Worm (Caenorhabditis elegans) whole organism, L1 larva: ENCODE data around the gene Y119D3B.12.
A peak's percentile ranks its signal among the peaks of the same experiment; 100 is the strongest.

Experiments used
- C16A3.4 ChIP-seq: fragments of 150-350 bp; optimal IDR thresholded peaks from 2 replicates; lab custom pipeline; 2014; ENCODE audit warnings: missing biosample characterization, missing genetic modification characterization
- C34B4.2 ChIP-seq: sonication (generic microtip); optimal IDR thresholded peaks from 2 replicates; lab custom pipeline; 2017; ENCODE audit warnings: mild to moderate bottlenecking, missing genetic modification characterization, missing compliant biosample characterization
- Y116A8C.19 ChIP-seq: sonication (generic microtip); optimal IDR thresholded peaks from 2 replicates; lab custom pipeline; 2016; ENCODE audit warnings: missing compliant biosample characterization, missing genetic modification characterization, borderline replicate concordance
- aha-1 ChIP-seq: fragments of 150-350 bp; optimal IDR thresholded peaks from 2 replicates; lab custom pipeline; 2014; ENCODE audit warnings: missing biosample characterization, missing genetic modification characterization
- alr-1 ChIP-seq: fragments of 200-800 bp; sonication (Bioruptor generic); optimal IDR thresholded peaks from 2 replicates; lab custom pipeline; 2018; ENCODE audit warnings: borderline replicate concordance, mild to moderate bottlenecking, missing genetic modification characterization, missing compliant biosample characterization
- aly-2 ChIP-seq: fragments of 150-350 bp; optimal IDR thresholded peaks from 2 replicates; lab custom pipeline; 2014; ENCODE audit warnings: missing biosample characterization, missing genetic modification characterization
- blmp-1 ChIP-seq: fragments of 150-350 bp; optimal IDR thresholded peaks from 2 replicates; lab custom pipeline; 2014; ENCODE audit warnings: missing biosample characterization, missing genetic modification characterization
- ceh-8 ChIP-seq: fragments of 200-800 bp; sonication (Bioruptor generic); optimal IDR thresholded peaks from 2 replicates; lab custom pipeline; 2018; ENCODE audit warnings: mild to moderate bottlenecking, missing genetic modification characterization, moderate library complexity, missing compliant biosample characterization
- ceh-82 ChIP-seq, 3 experiments: fragments of 150-350 bp in 1 of 3; sonication (generic microtip) in 2 of 3; optimal IDR thresholded peaks; 2 replicates each; lab custom pipeline; 2014 to 2017; ENCODE audit warnings: missing biosample characterization in 3 of 3, missing genetic modification characterization in 3 of 3
- ceh-88 ChIP-seq: fragments of 200-800 bp; sonication (Bioruptor generic); IDR thresholded peaks from 2 replicates; pipeline ENCODE4 v1.3.6; 2022; ENCODE audit warnings: missing genetic modification characterization, missing compliant biosample characterization
- ceh-90 ChIP-seq: sonication (generic microtip); optimal IDR thresholded peaks from 2 replicates; lab custom pipeline; 2016; ENCODE audit warnings: missing genetic modification characterization, missing compliant biosample characterization
- ces-1 ChIP-seq: fragments of 150-350 bp; optimal IDR thresholded peaks from 2 replicates; lab custom pipeline; 2014; ENCODE audit warnings: missing biosample characterization, missing genetic modification reagents, missing genetic modification characterization
- efl-1 ChIP-seq, 4 experiments: fragments of 150-350 bp; optimal IDR thresholded peaks in 3 of 4; peaks in 1 of 4; 1 replicate in 1 of 4; 2 replicates in 3 of 4; lab custom pipeline; 2014; ENCODE audit warnings: missing biosample characterization in 2 of 4, missing genetic modification characterization in 2 of 4, missing genetic modification reagents in 2 of 4
- efl-3 ChIP-seq: fragments of 200-800 bp; sonication (Bioruptor generic); optimal IDR thresholded peaks from 2 replicates; lab custom pipeline; 2018; ENCODE audit warnings: mild to moderate bottlenecking, missing genetic modification characterization, missing compliant biosample characterization
- egl-13 ChIP-seq: sonication (generic microtip); optimal IDR thresholded peaks from 2 replicates; lab custom pipeline; 2016; ENCODE audit warnings: missing genotype, missing genetic modification reagents, missing genetic modification characterization, missing compliant biosample characterization
- elt-2 ChIP-seq: sonication (generic microtip); optimal IDR thresholded peaks from 2 replicates; lab custom pipeline; 2016; ENCODE audit warnings: missing genetic modification characterization, mild to moderate bottlenecking, inconsistent platforms, missing compliant biosample characterization, missing genetic modification reagents
- ets-5 ChIP-seq: fragments of 200-800 bp; sonication (Bioruptor generic); IDR thresholded peaks from 2 replicates; pipeline ENCODE4 v1.3.6; 2022; ENCODE audit warnings: missing genetic modification characterization, missing compliant biosample characterization
- fkh-4 ChIP-seq: sonication (generic microtip); optimal IDR thresholded peaks from 2 replicates; lab custom pipeline; 2016; ENCODE audit warnings: missing compliant biosample characterization, missing genetic modification characterization, borderline replicate concordance
- fos-1 ChIP-seq: fragments of 150-350 bp; optimal IDR thresholded peaks from 2 replicates; lab custom pipeline; 2014; ENCODE audit warnings: missing biosample characterization, missing genetic modification characterization
- hlh-17 ChIP-seq: fragments of 200-800 bp; sonication (Bioruptor generic); optimal IDR thresholded peaks from 2 replicates; lab custom pipeline; 2018; ENCODE audit warnings: missing genetic modification characterization, mild to moderate bottlenecking, missing compliant biosample characterization, moderate library complexity, borderline replicate concordance
- hlh-4 ChIP-seq: sonication (generic microtip); optimal IDR thresholded peaks from 2 replicates; lab custom pipeline; 2016; ENCODE audit warnings: mild to moderate bottlenecking, missing genetic modification characterization, missing compliant biosample characterization
- jun-1 ChIP-seq: fragments of 150-350 bp; optimal IDR thresholded peaks from 2 replicates; lab custom pipeline; 2014; ENCODE audit warnings: missing biosample characterization, missing genetic modification reagents, missing genetic modification characterization
- lin-14 ChIP-seq: fragments of 200-800 bp; sonication (Bioruptor generic); optimal IDR thresholded peaks from 2 replicates; lab custom pipeline; 2018; ENCODE audit warnings: mild to moderate bottlenecking, missing genetic modification characterization, moderate library complexity, missing compliant biosample characterization
- lin-15B ChIP-seq: fragments of 150-350 bp; sonication (generic microtip); optimal IDR thresholded peaks from 3 replicates; lab custom pipeline; 2014; ENCODE audit warnings: missing biosample characterization, missing genetic modification characterization
- lin-35 ChIP-seq, 2 experiments: fragments of 150-350 bp; optimal IDR thresholded peaks; 2 replicates each; lab custom pipeline; 2014; ENCODE audit warnings: missing biosample characterization in 2 of 2, missing genetic modification characterization in 2 of 2, missing genetic modification reagents in 2 of 2
- lir-3 ChIP-seq: sonication (generic microtip); optimal IDR thresholded peaks from 2 replicates; lab custom pipeline; 2016; ENCODE audit warnings: mild to moderate bottlenecking, missing genetic modification characterization, moderate library complexity, missing compliant biosample characterization; ENCODE audit not compliant: poor library complexity
- mdl-1 ChIP-seq, 2 experiments: fragments of 150-350 bp; optimal IDR thresholded peaks; 2 replicates each; lab custom pipeline; 2014 to 2017; ENCODE audit warnings: missing biosample characterization in 2 of 2, missing genetic modification characterization in 2 of 2, inconsistent platforms in 1 of 2
- mep-1 ChIP-seq: fragments of 150-350 bp; optimal IDR thresholded peaks from 2 replicates; lab custom pipeline; 2014; ENCODE audit warnings: missing biosample characterization, missing genetic modification characterization
- nhr-19 ChIP-seq: fragments of 200-800 bp; sonication (Bioruptor generic); conservative IDR thresholded peaks from 2 replicates; pipeline ENCODE4 v1.3.6; 2022; ENCODE audit warnings: missing genetic modification characterization, missing compliant biosample characterization
- nhr-20 ChIP-seq: sonication (generic microtip); optimal IDR thresholded peaks from 2 replicates; lab custom pipeline; 2016; ENCODE audit warnings: mild to moderate bottlenecking, missing genetic modification characterization, missing compliant biosample characterization
- nhr-237 ChIP-seq: fragments of 150-350 bp; optimal IDR thresholded peaks from 2 replicates; lab custom pipeline; 2014; ENCODE audit warnings: missing biosample characterization, missing genetic modification characterization
- nhr-28 ChIP-seq: fragments of 150-350 bp; optimal IDR thresholded peaks from 2 replicates; lab custom pipeline; 2014; ENCODE audit warnings: missing biosample characterization, missing genetic modification characterization
- nhr-47 ChIP-seq: sonication (generic microtip); optimal IDR thresholded peaks from 2 replicates; lab custom pipeline; 2016; ENCODE audit warnings: mild to moderate bottlenecking, missing genetic modification characterization, moderate library complexity, missing compliant biosample characterization
- nhr-77 ChIP-seq: fragments of 150-350 bp; optimal IDR thresholded peaks from 2 replicates; lab custom pipeline; 2014; ENCODE audit warnings: missing biosample characterization, missing genetic modification characterization
- nhr-84 ChIP-seq: sonication (generic microtip); optimal IDR thresholded peaks from 2 replicates; lab custom pipeline; 2017; ENCODE audit warnings: missing biosample characterization, missing genetic modification characterization
- nhr-85 ChIP-seq: sonication (generic microtip); peaks from one replicate; lab custom pipeline; 2016; ENCODE audit warnings: missing genetic modification characterization, inconsistent platforms, missing compliant biosample characterization
- pax-3 ChIP-seq: fragments of 200-800 bp; sonication (Bioruptor generic); optimal IDR thresholded peaks from 2 replicates; lab custom pipeline; 2018; ENCODE audit warnings: mild to moderate bottlenecking, missing genetic modification characterization, moderate library complexity, missing compliant biosample characterization
- pqm-1 ChIP-seq: sonication (generic microtip); optimal IDR thresholded peaks from 3 replicates; lab custom pipeline; 2017; ENCODE audit warnings: missing biosample characterization, missing genetic modification characterization
- rnt-1 ChIP-seq: sonication (generic microtip); optimal IDR thresholded peaks from 2 replicates; lab custom pipeline; 2016; ENCODE audit warnings: mild to moderate bottlenecking, missing genetic modification characterization, moderate library complexity, missing compliant biosample characterization
- skn-1 ChIP-seq: fragments of 150-350 bp; optimal IDR thresholded peaks from 2 replicates; lab custom pipeline; 2014; ENCODE audit warnings: missing biosample characterization, missing genetic modification characterization
- snu-23 ChIP-seq: sonication (generic microtip); optimal IDR thresholded peaks from 2 replicates; lab custom pipeline; 2016; ENCODE audit warnings: missing genetic modification characterization, missing compliant biosample characterization
- sox-4 ChIP-seq: sonication (generic microtip); optimal IDR thresholded peaks from 2 replicates; lab custom pipeline; 2016; ENCODE audit warnings: missing genetic modification characterization, missing compliant biosample characterization
- swsn-7 ChIP-seq: sonication (generic microtip); optimal IDR thresholded peaks from 2 replicates; lab custom pipeline; 2016; ENCODE audit warnings: missing genetic modification characterization, missing compliant biosample characterization
- unc-130 ChIP-seq: fragments of 150-350 bp; optimal IDR thresholded peaks from 2 replicates; lab custom pipeline; 2017; ENCODE audit warnings: missing biosample characterization, missing genetic modification characterization, inconsistent platforms
- unc-30 ChIP-seq: sonication (generic microtip); optimal IDR thresholded peaks from 2 replicates; lab custom pipeline; 2017; ENCODE audit warnings: missing biosample characterization, missing genetic modification characterization
- zag-1 ChIP-seq: fragments of 150-350 bp; optimal IDR thresholded peaks from 2 replicates; lab custom pipeline; 2014; ENCODE audit warnings: missing biosample characterization, missing genetic modification characterization
- zip-4 ChIP-seq: fragments of 200-800 bp; sonication (Bioruptor generic); optimal IDR thresholded peaks from 2 replicates; lab custom pipeline; 2018; ENCODE audit warnings: mild to moderate bottlenecking, missing genetic modification characterization, moderate library complexity, missing compliant biosample characterization
- ztf-4 ChIP-seq: fragments of 150-350 bp; optimal IDR thresholded peaks from 2 replicates; lab custom pipeline; 2014; ENCODE audit warnings: missing biosample characterization, missing genetic modification characterization

Gene Y119D3B.12

ce11 chrIII:1243199-1243598 is 40.9 kb downstream of the Y119D3B.12 start, which contains the start of gene fbxa-63 (continued):
- no peak for TF ChIP-seq nhr-237
- TF ChIP-seq lin-35 (GFP tag; optimal IDR thresholded peaks at IDR 0.05; lab: Kevin White, UChicago), result peak; percentile 26 to 47
- no peak for TF ChIP-seq Y116A8C.19
- no peak for TF ChIP-seq nhr-77
- peak; percentile 37 for TF ChIP-seq nhr-47 (tag; lab: Kevin White, UChicago)
- peak; percentile 10 for TF ChIP-seq swsn-7 (tag; lab: Kevin White, UChicago)
- TF ChIP-seq alr-1, result no peak
- no peak for TF ChIP-seq sox-4 (tag; lab: Kevin White, UChicago)
- TF ChIP-seq pqm-1 (tag; lab: Kevin White, UChicago), result no peak
- peak; percentile 61 for TF ChIP-seq lin-14 (GFP tag; lab: Kevin White, UChicago)
- TF ChIP-seq ces-1 (GFP tag; lab: Kevin White, UChicago), result no peak
- no peak for TF ChIP-seq egl-13 (tag; lab: Kevin White, UChicago)
- no peak for TF ChIP-seq blmp-1 (tag; lab: Kevin White, UChicago)
- TF ChIP-seq lin-15B (tag; lab: Kevin White, UChicago), result no peak
- no peak for TF ChIP-seq rnt-1 (tag; lab: Kevin White, UChicago)
- no peak for TF ChIP-seq nhr-85 (tag; lab: Kevin White, UChicago)

- TF ChIP-seq nhr-85 (tag; lab: Kevin White, UChicago), result peak; percentile 59
- TF ChIP-seq nhr-28 (tag; lab: Kevin White, UChicago), result no peak
These were observed 46.0 kb downstream of the Y119D3B.12 start for ce11 chrIII:1248335-1248734.

DNA sequence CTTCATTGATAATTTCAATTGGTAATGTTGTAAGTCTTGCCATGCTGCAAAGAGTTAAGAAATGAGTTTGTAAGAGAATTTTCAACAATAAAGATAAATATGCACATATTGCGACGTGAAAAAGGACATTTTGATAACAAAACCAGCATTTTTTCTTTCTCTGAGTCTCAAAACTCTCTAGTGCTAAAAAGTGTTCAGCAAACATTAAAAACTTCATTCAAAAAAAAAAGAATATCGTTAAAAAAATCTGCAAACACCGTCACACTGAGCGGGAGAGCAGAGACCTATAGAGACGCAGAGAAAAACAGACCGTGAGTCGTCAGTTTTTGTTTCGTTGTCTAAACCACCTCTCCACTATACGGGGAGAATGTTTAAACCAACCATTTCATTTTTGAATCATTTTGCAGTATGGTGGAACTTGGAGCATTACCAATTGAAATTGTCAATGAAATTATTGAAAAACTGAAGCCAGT is 46.8 kb downstream of the Y119D3B.12 start, which contains the start of the genes fbxa-76 and fbxa-77:
Gene fbxa-76 (minus strand): TSS at position 51 of the 473 bp plus-strand sequence.
Gene fbxa-77 (plus strand): TSS at position 365 of the 473 bp plus-strand sequence.
- no peak for TF ChIP-seq hlh-4 (tag; lab: Kevin White, UChicago)
- peak; percentile 33 for TF ChIP-seq lin-14 (GFP tag; lab: Kevin White, UChicago)
- no peak for TF ChIP-seq zip-4 (GFP tag; lab: Kevin White, UChicago)
- no peak for TF ChIP-seq unc-30 (tag; lab: Kevin White, UChicago)
- TF ChIP-seq elt-2, result peak; percentile 5
- peak in 1 of 2 experiments; percentile 6 for TF ChIP-seq mdl-1 (tag; optimal IDR thresholded peaks at IDR 0.05; lab: Kevin White, UChicago)
- TF ChIP-seq aha-1 (tag; lab: Kevin White, UChicago), result no peak
- no peak for TF ChIP-seq fkh-4 (tag; lab: Kevin White, UChicago)
- TF ChIP-seq swsn-7 (tag; lab: Kevin White, UChicago), result no peak
- TF ChIP-seq nhr-237, result no peak
- no peak for TF ChIP-seq aly-2 (tag; lab: Kevin White, UChicago)
- TF ChIP-seq lin-15B (tag; lab: Kevin White, UChicago), result no peak
- no peak for TF ChIP-seq pax-3
- TF ChIP-seq egl-13 (tag; lab: Kevin White, UChicago), result no peak
- TF ChIP-seq hlh-17 (GFP tag; lab: Kevin White, UChicago), result no peak
- TF ChIP-seq fos-1 (tag; lab: Kevin White, UChicago), result no peak
- no peak for TF ChIP-seq ceh-8 (GFP tag; lab: Kevin White, UChicago)
- TF ChIP-seq skn-1 (tag; lab: Kevin White, UChicago), result peak; percentile 43
- TF ChIP-seq ztf-4 (tag; lab: Kevin White, UChicago), result no peak
- TF ChIP-seq ets-5 (GFP tag; lab: Robert Waterston, UW), result no peak
- no peak for TF ChIP-seq nhr-84 (tag; lab: Kevin White, UChicago)
- no peak for TF ChIP-seq nhr-19
- TF ChIP-seq C34B4.2 (tag; lab: Kevin White, UChicago), result no peak
- peak; percentile 13 for TF ChIP-seq mep-1 (tag; lab: Kevin White, UChicago)
- TF ChIP-seq efl-3 (GFP tag; lab: Kevin White, UChicago), result no peak
- no peak for TF ChIP-seq Y116A8C.19
- peak; percentile 17 for TF ChIP-seq C16A3.4
- TF ChIP-seq efl-1 (optimal IDR thresholded peaks at IDR 0.05; lab: Kevin White, UChicago), result peak; percentile 57 to 67
- peak; percentile 41 to 84 for TF ChIP-seq efl-1 (GFP tag; optimal IDR thresholded peaks at IDR 0.05 in 1 of 2; lab: Kevin White, UChicago)
- TF ChIP-seq ceh-88 (GFP tag; lab: Robert Waterston, UW), result no peak
- no peak for TF ChIP-seq ceh-90 (tag; lab: Kevin White, UChicago)
- no peak for TF ChIP-seq lir-3
- no peak for TF ChIP-seq zag-1 (tag; lab: Kevin White, UChicago)
- TF ChIP-seq nhr-20 (tag; lab: Kevin White, UChicago), result peak; percentile 6
- TF ChIP-seq alr-1, result no peak
- no peak for TF ChIP-seq unc-130 (tag; lab: Kevin White, UChicago)
- peak; percentile 50 for TF ChIP-seq snu-23 (GFP tag; lab: Kevin White, UChicago)
- TF ChIP-seq jun-1, result no peak
- TF ChIP-seq ceh-82 (tag; optimal IDR thresholded peaks at IDR 0.05; lab: Kevin White, UChicago), result no peak
